Worm (Caenorhabditis elegans) whole organism, midembryonic: ENCODE data around the gene ZK287.1.

Source experiments
- T22C8.4 ChIP-seq: fragments of 200-800 bp; sonication (Bioruptor generic); IDR thresholded peaks from 2 replicates; pipeline ENCODE4 v1.3.6; 2022; ENCODE audit warnings: missing genetic modification characterization, missing compliant biosample characterization
- cog-1 ChIP-seq: sonication (generic microtip); optimal IDR thresholded peaks from 2 replicates; lab custom pipeline; 2016; ENCODE audit warnings: missing genetic modification characterization, missing compliant biosample characterization
- flt-1 ChIP-seq: fragments of 200-800 bp; sonication (Bioruptor generic); IDR thresholded peaks from 2 replicates; pipeline ENCODE4 v1.3.6; 2022; ENCODE audit warnings: missing genetic modification characterization, missing compliant biosample characterization
- ref-1 ChIP-seq: fragments of 200-800 bp; sonication (Bioruptor generic); conservative IDR thresholded peaks from 2 replicates; pipeline ENCODE4 v1.3.6; 2022; ENCODE audit warnings: missing genetic modification reagents, missing genetic modification characterization, missing compliant biosample characterization
- tab-1 ChIP-seq: fragments of 200-800 bp; sonication (Bioruptor generic); IDR thresholded peaks from 2 replicates; pipeline ENCODE4 v1.3.6; 2022; ENCODE audit warnings: missing genetic modification characterization, missing compliant biosample characterization
- ztf-29 ChIP-seq: fragments of 200-800 bp; sonication (Bioruptor generic); IDR thresholded peaks from 2 replicates; pipeline ENCODE4 v1.3.6; 2022; ENCODE audit warnings: missing genetic modification reagents, missing genetic modification characterization, missing compliant biosample characterization

ce11 chrV:9703549-9703948 is 37.1 kb downstream of the ZK287.1 start:
- TF ChIP-seq ztf-29 (GFP tag; lab: Robert Waterston, UW) = no peak
- TF ChIP-seq flt-1 (GFP tag; lab: Robert Waterston, UW) = no peak
- TF ChIP-seq tab-1 (GFP tag; lab: Robert Waterston, UW) = no peak
- no peak for TF ChIP-seq cog-1
- no peak for TF ChIP-seq ref-1 (GFP tag; lab: Robert Waterston, UW)
- no peak for TF ChIP-seq T22C8.4 (GFP tag; lab: Robert Waterston, UW)
